Fruit fly (Drosophila melanogaster): ENCODE measurements around the gene mRpL47.

Gene mRpL47

dm6 chr3R:9534125-9534496 lies 18.4 kb upstream of the mRpL47 start (continued):
- TF ChIP-seq CG8319 (GFP tag; optimal IDR thresholded peaks at IDR 0.05) (peak; percentile 83), CG3032 (tag; optimal IDR thresholded peaks at IDR 0.05) (peak; percentile 87), lz (GFP tag; optimal IDR thresholded peaks at IDR 0.05) (peak; percentile 87), Sox15 (GFP tag; optimal IDR thresholded peaks at IDR 0.05) (peak; percentile 81), CG10669 (GFP tag; optimal IDR thresholded peaks at IDR 0.05) (peak; percentile 84), CG6808 (GFP tag; optimal IDR thresholded peaks at IDR 0.05) (no peak), CG15336 (GFP tag; IDR thresholded peaks at IDR 0.05) (peak; percentile 94), cyc (GFP tag; optimal IDR thresholded peaks at IDR 0.05) (peak; percentile 87), CG7368 (GFP tag; optimal IDR thresholded peaks at IDR 0.05) (peak; percentile 82), CG34406 (GFP tag; optimal IDR thresholded peaks at IDR 0.05) (peak; percentile 88), acj6 (GFP tag; optimal IDR thresholded peaks at IDR 0.05) (peak; percentile 92), Blimp-1 (GFP tag; optimal IDR thresholded peaks at IDR 0.05) (peak; percentile 61), Eip78C (GFP tag) (peak; percentile 97), CG11762 (GFP tag; optimal IDR thresholded peaks at IDR 0.05; ENCODE audit: insufficient read depth) (peak; percentile 81), fkh (GFP tag; optimal IDR thresholded peaks at IDR 0.05) (peak; percentile 21), CG31627 (GFP tag; optimal IDR thresholded peaks at IDR 0.05) (peak; percentile 92), CG10631 (GFP tag; optimal IDR thresholded peaks at IDR 0.05) (peak; percentile 91), CG6792 (GFP tag; optimal IDR thresholded peaks at IDR 0.05) (peak; percentile 86), spab (GFP tag; optimal IDR thresholded peaks at IDR 0.05) (peak; percentile 79), Met (GFP tag; optimal IDR thresholded peaks at IDR 0.05) (peak; percentile 92), achi (GFP tag; optimal IDR thresholded peaks at IDR 0.05) (peak; percentile 92), net (GFP tag; optimal IDR thresholded peaks at IDR 0.05) (peak; percentile 91), ss (GFP tag; optimal IDR thresholded peaks at IDR 0.05) (peak in 1 of 2 experiments; percentile 57), Lpt (GFP tag; optimal IDR thresholded peaks at IDR 0.05) (peak; percentile 88), CG1621 (tag; optimal IDR thresholded peaks at IDR 0.05) (peak; percentile 79), salr (GFP tag; optimal IDR thresholded peaks at IDR 0.05) (peak; percentile 69 to 92), Sox102F (GFP tag; optimal IDR thresholded peaks at IDR 0.05) (peak; percentile 90), fd59A (GFP tag; optimal IDR thresholded peaks at IDR 0.05) (peak; percentile 82), Sox14 (GFP tag; optimal IDR thresholded peaks at IDR 0.05) (peak; percentile 93), CG11294 (GFP tag; IDR thresholded peaks at IDR 0.05) (peak; percentile 78; the same call in 1 of the 2 replicates), CG6163 (GFP tag; IDR thresholded peaks at IDR 0.05) (no peak; the same call in none of the 3 replicates), Eip75B (GFP tag; optimal IDR thresholded peaks at IDR 0.05) (peak; percentile 87)

dm6 chr3R:9533181-9534124 lies 17.7 kb upstream of the mRpL47 start:
- peak; percentile 98 for TF ChIP-seq CG4318 (GFP tag; optimal IDR thresholded peaks at IDR 0.05)
- peak; percentile 96 for TF ChIP-seq OdsH (GFP tag; optimal IDR thresholded peaks at IDR 0.05)
- peak; percentile 98 for TF ChIP-seq topi (GFP tag; optimal IDR thresholded peaks at IDR 0.05)
- TF ChIP-seq Blimp-1 (GFP tag; optimal IDR thresholded peaks at IDR 0.05): peak; percentile 92
- peak; percentile 96 for TF ChIP-seq CG11762 (GFP tag; optimal IDR thresholded peaks at IDR 0.05; ENCODE audit: insufficient read depth)
- TF ChIP-seq net (GFP tag; optimal IDR thresholded peaks at IDR 0.05): peak; percentile 98
- TF ChIP-seq Ets21C (GFP tag; optimal IDR thresholded peaks at IDR 0.05): peak; percentile 95
- TF ChIP-seq vri (GFP tag; optimal IDR thresholded peaks at IDR 0.05): peak; percentile 84
- TF ChIP-seq CG6163 (GFP tag; IDR thresholded peaks at IDR 0.05): peak; percentile 80
- peak; percentile 93 for TF ChIP-seq CG11902 (GFP tag; optimal IDR thresholded peaks at IDR 0.05)
- TF ChIP-seq ss (GFP tag; optimal IDR thresholded peaks at IDR 0.05): peak; percentile 94 to 98
- TF ChIP-seq CG6276 (GFP tag; optimal IDR thresholded peaks at IDR 0.05): peak; percentile 99
- peak; percentile 98 for TF ChIP-seq fd59A (GFP tag; optimal IDR thresholded peaks at IDR 0.05)
- TF ChIP-seq CG15336 (GFP tag; IDR thresholded peaks at IDR 0.05): peak; percentile 92
- peak; percentile 99 for TF ChIP-seq Eip75B (GFP tag; optimal IDR thresholded peaks at IDR 0.05)
- peak; percentile 96 for TF ChIP-seq Lpt (GFP tag; optimal IDR thresholded peaks at IDR 0.05)
- peak; percentile 98 for TF ChIP-seq Sox14 (GFP tag; optimal IDR thresholded peaks at IDR 0.05)
- no peak for TF ChIP-seq Hr38 (GFP tag; optimal IDR thresholded peaks at IDR 0.05)
- TF ChIP-seq CG9139 (GFP tag; optimal IDR thresholded peaks at IDR 0.05): peak; percentile 93
- TF ChIP-seq spab (GFP tag; optimal IDR thresholded peaks at IDR 0.05): peak; percentile 98
- TF ChIP-seq CG3919 (GFP tag; optimal IDR thresholded peaks at IDR 0.05): peak; percentile 97
- peak; percentile 97 for TF ChIP-seq achi (GFP tag; optimal IDR thresholded peaks at IDR 0.05)
- TF ChIP-seq CG3032 (tag; optimal IDR thresholded peaks at IDR 0.05): peak; percentile 94
- peak; percentile 95 for TF ChIP-seq Ets96B (tag; optimal IDR thresholded peaks at IDR 0.05)
- TF ChIP-seq acj6 (GFP tag; optimal IDR thresholded peaks at IDR 0.05): peak; percentile 97
- peak; percentile 96 for TF ChIP-seq Hr39 (GFP tag; optimal IDR thresholded peaks at IDR 0.05)
- TF ChIP-seq eg (GFP tag; IDR thresholded peaks at IDR 0.05): peak; percentile 89
- peak; percentile 68 for TF ChIP-seq Eip93F (GFP tag; optimal IDR thresholded peaks at IDR 0.05)
- peak; percentile 96 for TF ChIP-seq CG31627 (GFP tag; optimal IDR thresholded peaks at IDR 0.05)
- TF ChIP-seq Sox102F (GFP tag; optimal IDR thresholded peaks at IDR 0.05): peak; percentile 97

Data from whole organism, prepupa.